Worm (Caenorhabditis elegans) whole organism, early embryonic: ENCODE data around the gene dmd-10.

Experiments
- F13C5.2 ChIP-seq: sonication (generic microtip); optimal IDR thresholded peaks from 2 replicates; lab custom pipeline; 2017; ENCODE audit warnings: mild to moderate bottlenecking, missing genetic modification characterization, inconsistent platforms, missing compliant biosample characterization
- ama-1 ChIP-seq: fragments of 150-350 bp; optimal IDR thresholded peaks from 2 replicates; lab custom pipeline; 2014
- ceh-13 ChIP-seq: fragments of 200-800 bp; sonication (Bioruptor generic); optimal IDR thresholded peaks from 2 replicates; lab custom pipeline; 2018; ENCODE audit warnings: mild to moderate bottlenecking, missing genetic modification characterization, missing compliant biosample characterization
- ceh-36 ChIP-seq: sonication (generic microtip); optimal IDR thresholded peaks from 2 replicates; lab custom pipeline; 2016; ENCODE audit warnings: missing genetic modification characterization, inconsistent platforms, missing compliant biosample characterization
- ets-7 ChIP-seq: sonication (generic microtip); optimal IDR thresholded peaks from 2 replicates; lab custom pipeline; 2016; ENCODE audit warnings: missing genotype, missing genetic modification characterization, missing compliant biosample characterization
- flt-1 ChIP-seq: fragments of 200-800 bp; sonication (Bioruptor generic); IDR thresholded peaks from 2 replicates; pipeline ENCODE4 v1.3.6; 2022; ENCODE audit warnings: missing genetic modification characterization, missing compliant biosample characterization
- hmbx-1 ChIP-seq: sonication (generic microtip); optimal IDR thresholded peaks from 2 replicates; lab custom pipeline; 2016; ENCODE audit warnings: mild to moderate bottlenecking, missing genetic modification characterization, missing compliant biosample characterization
- hnd-1 ChIP-seq: sonication (generic microtip); optimal IDR thresholded peaks from 2 replicates; lab custom pipeline; 2016; ENCODE audit warnings: missing genetic modification characterization, missing compliant biosample characterization
- scrt-1 ChIP-seq: fragments of 200-800 bp; sonication (Bioruptor generic); IDR thresholded peaks from 2 replicates; pipeline ENCODE4 v1.3.6; 2022; ENCODE audit warnings: missing genetic modification characterization, missing compliant biosample characterization
- sea-1 ChIP-seq: fragments of 200-800 bp; sonication (Bioruptor generic); conservative IDR thresholded peaks from 2 replicates; pipeline ENCODE4 v1.3.6; 2022; ENCODE audit warnings: missing genetic modification characterization, missing compliant biosample characterization
- tbx-37 ChIP-seq: fragments of 200-800 bp; sonication (Bioruptor generic); conservative IDR thresholded peaks from 2 replicates; pipeline ENCODE4 v1.3.6; 2022; ENCODE audit warnings: missing genetic modification reagents, missing genetic modification characterization, missing compliant biosample characterization

ce11 chrV:13272275-13272674 lies 35.9 kb upstream of the dmd-10 start:
- no peak for TF ChIP-seq ama-1 (lab: Kevin White, UChicago)
- TF ChIP-seq tbx-37, result no peak
- no peak for TF ChIP-seq flt-1 (GFP tag; lab: Robert Waterston, UW)
- TF ChIP-seq hmbx-1 (tag; lab: Kevin White, UChicago), result no peak
- TF ChIP-seq F13C5.2 (tag; lab: Kevin White, UChicago), result no peak
- TF ChIP-seq ceh-13 (GFP tag; lab: Kevin White, UChicago), result no peak
- no peak for TF ChIP-seq hnd-1 (tag; lab: Kevin White, UChicago)
- no peak for TF ChIP-seq sea-1
- no peak for TF ChIP-seq ceh-36
- no peak for TF ChIP-seq scrt-1 (GFP tag; lab: Robert Waterston, UW)
- TF ChIP-seq ets-7 (tag; lab: Kevin White, UChicago), result no peak
